Worm (Caenorhabditis elegans) whole organism, young adult: ENCODE data around the gene gfm-1.

ENCODE experiments used
- B0035.1 ChIP-seq: sonication (generic microtip); optimal IDR thresholded peaks from 2 replicates; lab custom pipeline; 2016; ENCODE audit warnings: missing genetic modification characterization, mild to moderate bottlenecking, missing compliant biosample characterization, missing genotype, missing genetic modification reagents
- B0336.3 ChIP-seq: fragments of 200-800 bp; sonication (Bioruptor generic); IDR thresholded peaks from 2 replicates; pipeline ENCODE4 v1.3.6; 2022; ENCODE audit warnings: missing genetic modification characterization, missing compliant biosample characterization
- C06A6.2 ChIP-seq: fragments of 200-800 bp; sonication (Bioruptor generic); conservative IDR thresholded peaks from 2 replicates; pipeline ENCODE4 v1.3.6; 2022; ENCODE audit warnings: missing genetic modification characterization, missing compliant biosample characterization
- F10E7.11 ChIP-seq: sonication (generic microtip); optimal IDR thresholded peaks from 2 replicates; lab custom pipeline; 2017; ENCODE audit warnings: mild to moderate bottlenecking, missing genetic modification characterization, moderate library complexity, missing compliant biosample characterization
- F37B4.10 ChIP-seq: fragments of 200-800 bp; sonication (Bioruptor generic); IDR thresholded peaks from 2 replicates; pipeline ENCODE4 v1.3.6; 2022; ENCODE audit warnings: missing genetic modification characterization, missing compliant biosample characterization
- F39B2.1 ChIP-seq: fragments of 200-800 bp; sonication (Bioruptor generic); IDR thresholded peaks from 2 replicates; pipeline ENCODE4 v1.3.6; 2022; ENCODE audit warnings: missing genetic modification reagents, missing genetic modification characterization, missing compliant biosample characterization
- F52B5.7 ChIP-seq: sonication (generic microtip); optimal IDR thresholded peaks from 2 replicates; lab custom pipeline; 2016; ENCODE audit warnings: mild to moderate bottlenecking, missing genetic modification characterization, missing compliant biosample characterization
- F55B11.4 ChIP-seq: sonication (generic microtip); optimal IDR thresholded peaks from 2 replicates; lab custom pipeline; 2016; ENCODE audit warnings: missing compliant biosample characterization, missing genetic modification characterization, borderline replicate concordance; ENCODE audit not compliant: insufficient read depth
- F57C9.4 ChIP-seq: sonication (generic microtip); optimal IDR thresholded peaks from 2 replicates; lab custom pipeline; 2017; ENCODE audit warnings: mild to moderate bottlenecking, missing genetic modification characterization, missing compliant biosample characterization
- K12H6.12 ChIP-seq: fragments of 200-800 bp; sonication (Bioruptor generic); optimal IDR thresholded peaks from 2 replicates; lab custom pipeline; 2018; ENCODE audit warnings: mild to moderate bottlenecking, missing genetic modification characterization, missing compliant biosample characterization
- Y53F4B.3 ChIP-seq: fragments of 200-800 bp; sonication (Bioruptor generic); IDR thresholded peaks from 2 replicates; pipeline ENCODE4 v1.3.6; 2022; ENCODE audit warnings: missing genetic modification reagents, missing genetic modification characterization, missing compliant biosample characterization
- Y79H2A.3 ChIP-seq: fragments of 200-800 bp; sonication (Bioruptor generic); conservative IDR thresholded peaks from 2 replicates; pipeline ENCODE4 v1.3.6; 2022; ENCODE audit warnings: missing genetic modification reagents, missing genetic modification characterization, missing compliant biosample characterization
- Y95B8A.8 ChIP-seq: fragments of 200-800 bp; sonication (Bioruptor generic); IDR thresholded peaks from 2 replicates; pipeline ENCODE4 v1.3.6; 2022; ENCODE audit warnings: missing genetic modification reagents, missing genetic modification characterization, missing compliant biosample characterization
- ama-1 ChIP-seq, 3 experiments: fragments of 150-350 bp in 1 of 3; sonication (generic microtip) in 2 of 3; optimal IDR thresholded peaks; 2 replicates each; lab custom pipeline; 2014 to 2018; ENCODE audit warnings: missing biosample characterization in 2 of 3, missing genetic modification characterization in 2 of 3, missing genetic modification reagents in 2 of 3
- atf-7 ChIP-seq: sonication (generic microtip); optimal IDR thresholded peaks from 2 replicates; lab custom pipeline; 2017; ENCODE audit warnings: mild to moderate bottlenecking, missing genetic modification characterization, missing compliant biosample characterization
- attf-6 ChIP-seq: fragments of 200-800 bp; sonication (Bioruptor generic); IDR thresholded peaks from 2 replicates; pipeline ENCODE4 v1.3.6; 2022; ENCODE audit warnings: missing genetic modification reagents, missing genetic modification characterization, missing compliant biosample characterization
- ceh-100 ChIP-seq: fragments of 200-800 bp; sonication (Bioruptor generic); IDR thresholded peaks from 2 replicates; pipeline ENCODE4 v1.3.6; 2022; ENCODE audit warnings: missing genetic modification reagents, missing genetic modification characterization, missing compliant biosample characterization
- ceh-40 ChIP-seq: fragments of 200-800 bp; sonication (Bioruptor generic); IDR thresholded peaks from 2 replicates; pipeline ENCODE4 v1.3.6; 2022; ENCODE audit warnings: missing genetic modification characterization, missing compliant biosample characterization
- ceh-91 ChIP-seq: fragments of 200-800 bp; sonication (Bioruptor generic); IDR thresholded peaks from 2 replicates; pipeline ENCODE4 v1.3.6; 2022; ENCODE audit warnings: missing genetic modification reagents, missing genetic modification characterization, missing compliant biosample characterization
- dpff-1 ChIP-seq: sonication (generic microtip); optimal IDR thresholded peaks from 2 replicates; lab custom pipeline; 2017; ENCODE audit warnings: mild to moderate bottlenecking, missing genetic modification characterization, missing compliant biosample characterization
- ets-4 ChIP-seq: fragments of 200-800 bp; sonication (Bioruptor generic); optimal IDR thresholded peaks from 2 replicates; lab custom pipeline; 2018; ENCODE audit warnings: mild to moderate bottlenecking, missing genetic modification characterization, missing compliant biosample characterization
- gei-17 ChIP-seq: fragments of 200-800 bp; sonication (Bioruptor generic); optimal IDR thresholded peaks from 2 replicates; lab custom pipeline; 2018; ENCODE audit warnings: mild to moderate bottlenecking, missing genetic modification characterization, missing compliant biosample characterization
- hmg-20 ChIP-seq: fragments of 200-800 bp; sonication (Bioruptor generic); IDR thresholded peaks from 2 replicates; pipeline ENCODE4 v1.3.6; 2022; ENCODE audit warnings: missing genetic modification reagents, missing genetic modification characterization, missing compliant biosample characterization
- hrde-1 ChIP-seq: sonication (generic microtip); optimal IDR thresholded peaks from 2 replicates; lab custom pipeline; 2016; ENCODE audit warnings: missing genetic modification characterization, mild to moderate bottlenecking, missing compliant biosample characterization, moderate library complexity, missing genotype, missing genetic modification reagents, borderline replicate concordance
- hsf-1 ChIP-seq: fragments of 200-800 bp; sonication (Bioruptor generic); IDR thresholded peaks from 2 replicates; pipeline ENCODE4 v1.3.6; 2022; ENCODE audit warnings: missing genetic modification reagents, missing genetic modification characterization, missing compliant biosample characterization
- lsl-1 ChIP-seq: fragments of 200-800 bp; sonication (Bioruptor generic); optimal IDR thresholded peaks from 2 replicates; lab custom pipeline; 2018; ENCODE audit warnings: mild to moderate bottlenecking, missing genetic modification characterization, moderate library complexity, missing compliant biosample characterization
- lsy-27 ChIP-seq: sonication (generic microtip); optimal IDR thresholded peaks from 2 replicates; lab custom pipeline; 2017; ENCODE audit warnings: missing genetic modification characterization, mild to moderate bottlenecking, missing compliant biosample characterization, antibody characterized with exemption, missing genotype, borderline replicate concordance; ENCODE audit not compliant: insufficient read depth
- madf-10 ChIP-seq: sonication (generic microtip); optimal IDR thresholded peaks from 2 replicates; lab custom pipeline; 2016; ENCODE audit warnings: mild to moderate bottlenecking, missing genetic modification characterization, missing compliant biosample characterization
- madf-6 ChIP-seq: fragments of 200-800 bp; sonication (Bioruptor generic); IDR thresholded peaks from 2 replicates; pipeline ENCODE4 v1.3.6; 2022; ENCODE audit warnings: missing genetic modification reagents, missing genetic modification characterization, missing compliant biosample characterization
- madf-8 ChIP-seq: fragments of 200-800 bp; sonication (Bioruptor generic); conservative IDR thresholded peaks from 2 replicates; pipeline ENCODE4 v1.3.6; 2022; ENCODE audit warnings: missing genetic modification reagents, missing genetic modification characterization, missing compliant biosample characterization
- rpc-1 ChIP-seq, 2 experiments: fragments of 150-350 bp in 1 of 2; sonication (generic microtip) in 1 of 2; optimal IDR thresholded peaks; 2 replicates each; lab custom pipeline; 2014 to 2018; ENCODE audit warnings: missing biosample characterization in 1 of 2, missing genetic modification characterization in 1 of 2, missing genetic modification reagents in 1 of 2, missing genotype in 1 of 2
- snpc-1.3 ChIP-seq: sonication (generic microtip); optimal IDR thresholded peaks from 2 replicates; lab custom pipeline; 2017; ENCODE audit warnings: missing genetic modification characterization, mild to moderate bottlenecking, missing compliant biosample characterization, antibody characterized with exemption, moderate library complexity, missing genotype, missing genetic modification reagents; ENCODE audit not compliant: insufficient read depth
- snpc-3.4 ChIP-seq: sonication (generic microtip); optimal IDR thresholded peaks from 2 replicates; lab custom pipeline; 2017; ENCODE audit warnings: missing genetic modification characterization, mild to moderate bottlenecking, missing compliant biosample characterization, antibody characterized with exemption, moderate library complexity, missing genotype, missing genetic modification reagents
- snpc-4 ChIP-seq, 5 experiments: fragments of 150-350 bp in 1 of 5; sonication (generic microtip) in 4 of 5; optimal IDR thresholded peaks; 2 replicates each; lab custom pipeline; 2014 to 2018; ENCODE audit warnings: missing genetic modification characterization in 5 of 5, missing biosample characterization in 3 of 5, antibody characterized with exemption in 2 of 5, mild to moderate bottlenecking in 2 of 5, missing compliant biosample characterization in 2 of 5, missing genotype in 2 of 5, moderate library complexity in 2 of 5, missing genetic modification reagents in 1 of 5
- tbp1 ChIP-seq: fragments of 200-800 bp; sonication (Bioruptor generic); optimal IDR thresholded peaks from 2 replicates; lab custom pipeline; 2018; ENCODE audit warnings: mild to moderate bottlenecking, missing genetic modification characterization, missing compliant biosample characterization
- zim-3 ChIP-seq: sonication (generic microtip); optimal IDR thresholded peaks from 2 replicates; lab custom pipeline; 2017; ENCODE audit warnings: mild to moderate bottlenecking, missing genetic modification characterization, moderate library complexity, missing compliant biosample characterization
- ztf-22 ChIP-seq: fragments of 200-800 bp; sonication (Bioruptor generic); optimal IDR thresholded peaks from 2 replicates; lab custom pipeline; 2018; ENCODE audit warnings: mild to moderate bottlenecking, missing genetic modification characterization, moderate library complexity, missing compliant biosample characterization
- ztf-25 ChIP-seq: fragments of 200-800 bp; sonication (Bioruptor generic); IDR thresholded peaks from 2 replicates; pipeline ENCODE4 v1.3.6; 2022; ENCODE audit warnings: missing genetic modification reagents, missing genetic modification characterization, missing compliant biosample characterization
- ztf-28 ChIP-seq: fragments of 200-800 bp; sonication (Bioruptor generic); IDR thresholded peaks from 2 replicates; pipeline ENCODE4 v1.3.6; 2022; ENCODE audit warnings: missing genetic modification reagents, missing genetic modification characterization, missing compliant biosample characterization

The gfm-1 gene

ce11 chrII:13139573-13139972 lies 22.3 kb downstream of the gfm-1 start:
- TF ChIP-seq ceh-100 (GFP tag; lab: Robert Waterston, UW), result no peak
- no peak for TF ChIP-seq B0336.3 (GFP tag; lab: Robert Waterston, UW)
- TF ChIP-seq Y79H2A.3 (GFP tag; lab: Robert Waterston, UW), result no peak
- TF ChIP-seq ztf-22, result no peak
- TF ChIP-seq tbp1, result no peak
- no peak for TF ChIP-seq zim-3 (tag; lab: Kevin White, UChicago)
- no peak for TF ChIP-seq lsl-1 (GFP tag; lab: Kevin White, UChicago)
- no peak for TF ChIP-seq atf-7 (tag; lab: Kevin White, UChicago)
- no peak for TF ChIP-seq K12H6.12 (tag; lab: Kevin White, UChicago)
- no peak for TF ChIP-seq F10E7.11 (tag; lab: Kevin White, UChicago)
- TF ChIP-seq F55B11.4 (tag; lab: Kevin White, UChicago), result no peak
- TF ChIP-seq F37B4.10 (GFP tag; lab: Robert Waterston, UW), result no peak
- TF ChIP-seq rpc-1 (optimal IDR thresholded peaks at IDR 0.05; lab: Kevin White, UChicago), result no peak
- no peak for TF ChIP-seq rpc-1 (tag; optimal IDR thresholded peaks at IDR 0.05; lab: Kevin White, UChicago)
- TF ChIP-seq Y95B8A.8 (GFP tag; lab: Robert Waterston, UW), result no peak
- no peak for TF ChIP-seq snpc-3.4
- no peak for TF ChIP-seq Y53F4B.3 (GFP tag; lab: Robert Waterston, UW)
- no peak for TF ChIP-seq attf-6 (GFP tag; lab: Robert Waterston, UW)
- TF ChIP-seq F57C9.4 (tag; lab: Kevin White, UChicago), result no peak
- TF ChIP-seq ama-1 (optimal IDR thresholded peaks at IDR 0.05; lab: Kevin White, UChicago), result no peak
- TF ChIP-seq ama-1 (GFP tag; optimal IDR thresholded peaks at IDR 0.05; lab: Kevin White, UChicago), result no peak

ce11 chrII:13142372-13142771 lies 25.1 kb downstream of the gfm-1 start:
- TF ChIP-seq ztf-25 (GFP tag; lab: Robert Waterston, UW), result no peak
- no peak for TF ChIP-seq ceh-91 (GFP tag; lab: Robert Waterston, UW)
- TF ChIP-seq F52B5.7, result no peak
- no peak for TF ChIP-seq hrde-1
- no peak for TF ChIP-seq madf-8

- TF ChIP-seq Y95B8A.8 (GFP tag; lab: Robert Waterston, UW) (no peak), dpff-1 (tag; lab: Kevin White, UChicago) (no peak), C06A6.2 (GFP tag; lab: Robert Waterston, UW) (no peak), ztf-28 (GFP tag; lab: Robert Waterston, UW) (no peak), rpc-1 (optimal IDR thresholded peaks at IDR 0.05; lab: Kevin White, UChicago) (no peak), rpc-1 (tag; optimal IDR thresholded peaks at IDR 0.05; lab: Kevin White, UChicago) (no peak), madf-6 (no peak), B0336.3 (GFP tag; lab: Robert Waterston, UW) (no peak), F57C9.4 (tag; lab: Kevin White, UChicago) (no peak), B0035.1 (tag; lab: Kevin White, UChicago) (no peak), snpc-4 (GFP tag; optimal IDR thresholded peaks at IDR 0.05; lab: Kevin White, UChicago) (no peak), snpc-4 (tag; optimal IDR thresholded peaks at IDR 0.05; lab: Kevin White, UChicago) (no peak)
These were observed 27.9 kb downstream of the gfm-1 start, which contains the start of gene mltn-1 for ce11 chrII:13145204-13145603. Gene mltn-1, minus strand, starts transcription at chrII:13145225.

- TF ChIP-seq ceh-100 (GFP tag; lab: Robert Waterston, UW), result no peak
- no peak for TF ChIP-seq K12H6.12 (tag; lab: Kevin White, UChicago)
- TF ChIP-seq hsf-1, result no peak
- no peak for TF ChIP-seq F39B2.1 (GFP tag; lab: Robert Waterston, UW)
- TF ChIP-seq ceh-40 (GFP tag; lab: Robert Waterston, UW), result no peak
- TF ChIP-seq B0035.1 (tag; lab: Kevin White, UChicago), result no peak
- TF ChIP-seq ama-1 (optimal IDR thresholded peaks at IDR 0.05; lab: Kevin White, UChicago), result no peak
- TF ChIP-seq ama-1 (GFP tag; optimal IDR thresholded peaks at IDR 0.05; lab: Kevin White, UChicago), result no peak
- TF ChIP-seq lsy-27 (tag; lab: Kevin White, UChicago), result no peak
- no peak for TF ChIP-seq gei-17
- no peak for TF ChIP-seq snpc-1.3 (tag; lab: Kevin White, UChicago)
- TF ChIP-seq F10E7.11 (tag; lab: Kevin White, UChicago), result no peak
- no peak for TF ChIP-seq madf-10
- TF ChIP-seq ets-4, result no peak
- no peak for TF ChIP-seq hmg-20 (GFP tag; lab: Robert Waterston, UW)
These were observed 31.0 kb downstream of the gfm-1 start for ce11 chrII:13148247-13148646.
